ENCODE assay signal across 3 worm cellular contexts in the genomic region with DNA sequence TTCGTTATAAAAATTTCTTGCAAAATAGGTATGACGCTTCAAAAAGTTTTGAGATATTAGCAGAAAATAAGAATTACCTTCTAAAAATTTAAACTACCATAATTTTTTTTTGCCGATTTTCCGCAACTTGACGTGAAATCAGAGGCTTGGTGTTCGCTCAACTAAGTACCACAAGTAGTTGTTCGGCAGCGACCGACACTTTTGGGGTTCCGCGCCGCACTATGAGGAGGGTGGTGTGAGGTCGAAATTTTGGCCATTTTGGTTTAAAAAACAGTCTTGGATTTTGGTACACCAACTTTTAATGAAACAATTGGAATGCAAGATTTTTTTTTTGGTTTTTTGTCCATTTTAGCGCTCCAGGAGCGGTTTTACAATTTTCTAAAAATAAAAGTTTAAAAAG.
TF ChIP-seq lines count a peak whose summit lies in the region.

No protein-coding gene starts in this region.

TF ChIP-seq in whole organism, L1 larva, 84 proteins besides CTCF, POLR2A, EP300 and RAD21:
- no peak for TF ChIP-seq efl-3 (GFP tag; optimal IDR thresholded peaks at IDR 0.05; lab: Kevin White, UChicago)
- peak; percentile 27 for TF ChIP-seq snpc-4 (tag; optimal IDR thresholded peaks at IDR 0.05; lab: Kevin White, UChicago)
TF ChIP-seq in whole organism, L1 larva: peak in this region for 1.

TF ChIP-seq in whole organism, L4 larva, 104 proteins besides CTCF, POLR2A, EP300 and RAD21:
- TF ChIP-seq madf-9 (GFP tag; conservative IDR thresholded peaks at IDR 0.05; lab: Robert Waterston, UW): no peak
- no peak for TF ChIP-seq nhr-237 (tag; optimal IDR thresholded peaks at IDR 0.05; lab: Kevin White, UChicago)
- peak; percentile 11 for TF ChIP-seq aha-1 (tag; lab: Kevin White, UChicago)
- no peak for TF ChIP-seq snpc-4 (tag; optimal IDR thresholded peaks at IDR 0.05; lab: Kevin White, UChicago)
- no peak for TF ChIP-seq F10B5.3 (tag; optimal IDR thresholded peaks at IDR 0.05; lab: Kevin White, UChicago)
- TF ChIP-seq lin-15B (tag; optimal IDR thresholded peaks at IDR 0.05; lab: Kevin White, UChicago): no peak
- no peak for TF ChIP-seq madf-5 (GFP tag; IDR thresholded peaks at IDR 0.05; lab: Robert Waterston, UW)

TF ChIP-seq in whole organism, young adult, 124 proteins besides CTCF, POLR2A, EP300 and RAD21:
- TF ChIP-seq attf-6 (GFP tag; IDR thresholded peaks at IDR 0.05; lab: Robert Waterston, UW) (no peak), aptf-2 (GFP tag; conservative IDR thresholded peaks at IDR 0.05; lab: Robert Waterston, UW) (no peak), snpc-1.1 (tag; optimal IDR thresholded peaks at IDR 0.05; lab: Kevin White, UChicago; ENCODE audit: insufficient read depth) (peak; percentile 66), hmg-1.2 (GFP tag; IDR thresholded peaks at IDR 0.05; lab: Robert Waterston, UW) (peak; percentile 31; the same call in 1 of the 2 replicates), snpc-4 (GFP tag; optimal IDR thresholded peaks at IDR 0.05; lab: Kevin White, UChicago) (peak; percentile 29), snpc-4 (tag; optimal IDR thresholded peaks at IDR 0.05; lab: Kevin White, UChicago) (peak in 2 of 4 experiments; percentile 85 to 91)
